Worm (Caenorhabditis elegans): ENCODE data around the gene icln-1.

The icln-1 gene

ce11 chrIV:9095553-9095952 lies at the start of gene icln-1:
TSS of gene icln-1 (minus strand) at chrIV:9095653.
- TF ChIP-seq hlh-8 (tag; optimal IDR thresholded peaks at IDR 0.05) (no peak), lin-11 (tag; optimal IDR thresholded peaks at IDR 0.05) (no peak), elt-2 (tag; optimal IDR thresholded peaks at IDR 0.05) (no peak), ztf-16 (tag; optimal IDR thresholded peaks at IDR 0.05) (no peak), unc-86 (tag; optimal IDR thresholded peaks at IDR 0.05) (no peak), nhr-11 (tag; optimal IDR thresholded peaks at IDR 0.05) (no peak), sox-2 (GFP tag; IDR thresholded peaks at IDR 0.05) (no peak), fax-1 (tag; optimal IDR thresholded peaks at IDR 0.05) (no peak), hlh-13 (GFP tag; optimal IDR thresholded peaks at IDR 0.05) (no peak), ets-4 (tag; optimal IDR thresholded peaks at IDR 0.05) (no peak), rnt-1 (tag; optimal IDR thresholded peaks at IDR 0.05) (no peak), unc-55 (GFP tag; optimal IDR thresholded peaks at IDR 0.05) (no peak), ceh-19 (GFP tag; optimal IDR thresholded peaks at IDR 0.05) (no peak), ceh-45 (GFP tag; IDR thresholded peaks at IDR 0.05) (no peak), C38D4.7 (GFP tag; optimal IDR thresholded peaks at IDR 0.05) (no peak)

- TF ChIP-seq unc-42 (tag; optimal IDR thresholded peaks at IDR 0.05) (peak; percentile 29), C38D4.7 (GFP tag; optimal IDR thresholded peaks at IDR 0.05) (no peak)
These were observed 49.0 kb upstream of the icln-1 start, which contains the start of gene flp-1 for ce11 chrIV:9144405-9144804. TSS of gene flp-1 (plus strand) at chrIV:9144705.

- TF ChIP-seq ceh-24 (tag; optimal IDR thresholded peaks at IDR 0.05), result no peak
- TF ChIP-seq sox-4 (tag; optimal IDR thresholded peaks at IDR 0.05), result no peak
- no peak for TF ChIP-seq pat-9 (tag; optimal IDR thresholded peaks at IDR 0.05)
- no peak for TF ChIP-seq zip-5 (tag; optimal IDR thresholded peaks at IDR 0.05)
- no peak for TF ChIP-seq ceh-19 (GFP tag; optimal IDR thresholded peaks at IDR 0.05)
- TF ChIP-seq pax-1 (tag; optimal IDR thresholded peaks at IDR 0.05), result no peak
- no peak for TF ChIP-seq nfya-1 (tag; optimal IDR thresholded peaks at IDR 0.05)
- TF ChIP-seq elt-2 (tag; optimal IDR thresholded peaks at IDR 0.05), result no peak
- TF ChIP-seq ceh-34 (tag; optimal IDR thresholded peaks at IDR 0.05), result no peak
- TF ChIP-seq elt-4 (tag; optimal IDR thresholded peaks at IDR 0.05), result no peak
- no peak for TF ChIP-seq eyg-1 (tag; optimal IDR thresholded peaks at IDR 0.05)
- no peak for TF ChIP-seq gmeb-2 (tag; optimal IDR thresholded peaks at IDR 0.05)
- no peak for TF ChIP-seq dmd-4 (tag; optimal IDR thresholded peaks at IDR 0.05; ENCODE audit: borderline replicate concordance)
- no peak for TF ChIP-seq hlh-15 (tag; optimal IDR thresholded peaks at IDR 0.05)
- TF ChIP-seq nhr-232 (tag; optimal IDR thresholded peaks at IDR 0.05), result no peak
These were observed 44.8 kb upstream of the icln-1 start for ce11 chrIV:9140172-9140805.

ce11 chrIV:9135377-9135776 lies 39.9 kb upstream of the icln-1 start, which contains the start of gene delm-1:
TSS of gene delm-1 (minus strand) at chrIV:9135477.
- no peak for TF ChIP-seq T23F11.4 (GFP tag; optimal IDR thresholded peaks at IDR 0.05)
- no peak for TF ChIP-seq ceh-14 (tag; optimal IDR thresholded peaks at IDR 0.05)

- no peak for TF ChIP-seq fkh-6 (tag; optimal IDR thresholded peaks at IDR 0.05)
- TF ChIP-seq nhr-232 (tag; optimal IDR thresholded peaks at IDR 0.05), result no peak
- no peak for TF ChIP-seq fkh-10 (GFP tag; optimal IDR thresholded peaks at IDR 0.05)
- no peak for TF ChIP-seq ahr-1 (tag; optimal IDR thresholded peaks at IDR 0.05)
- TF ChIP-seq pag-3 (tag; optimal IDR thresholded peaks at IDR 0.05; ENCODE audit: borderline replicate concordance), result no peak
- TF ChIP-seq pha-2 (tag; optimal IDR thresholded peaks at IDR 0.05), result no peak
- no peak for TF ChIP-seq nfya-1 (tag; optimal IDR thresholded peaks at IDR 0.05)
- no peak for TF ChIP-seq hlh-30 (tag; optimal IDR thresholded peaks at IDR 0.05; ENCODE audit: insufficient read depth)
- TF ChIP-seq dmd-4 (tag; optimal IDR thresholded peaks at IDR 0.05; ENCODE audit: borderline replicate concordance), result no peak
- TF ChIP-seq ets-4 (tag; optimal IDR thresholded peaks at IDR 0.05), result no peak
- TF ChIP-seq ceh-31 (tag; optimal IDR thresholded peaks at IDR 0.05), result no peak
- no peak for TF ChIP-seq zip-5 (tag; optimal IDR thresholded peaks at IDR 0.05)
- TF ChIP-seq eyg-1 (tag; optimal IDR thresholded peaks at IDR 0.05), result no peak
- no peak for TF ChIP-seq che-1 (tag; optimal IDR thresholded peaks at IDR 0.05)
- TF ChIP-seq ttx-3 (tag; optimal IDR thresholded peaks at IDR 0.05), result no peak
- no peak for TF ChIP-seq ztf-16 (tag; optimal IDR thresholded peaks at IDR 0.05)
- TF ChIP-seq lim-6 (tag; optimal IDR thresholded peaks at IDR 0.05), result no peak
- no peak for TF ChIP-seq lin-11 (tag; optimal IDR thresholded peaks at IDR 0.05)
These were observed 35.2 kb upstream of the icln-1 start for ce11 chrIV:9130605-9131004.

Data from whole organism, late embryonic.